Worm (Caenorhabditis elegans) whole organism, midembryonic: Measurements from ENCODE around the gene F58G6.3.

ENCODE experiments used
- T22C8.4 ChIP-seq: fragments of 200-800 bp; sonication (Bioruptor generic); IDR thresholded peaks from 2 replicates; pipeline ENCODE4 v1.3.6; 2022; ENCODE audit warnings: missing genetic modification characterization, missing compliant biosample characterization
- cog-1 ChIP-seq: sonication (generic microtip); optimal IDR thresholded peaks from 2 replicates; lab custom pipeline; 2016; ENCODE audit warnings: missing genetic modification characterization, missing compliant biosample characterization
- flt-1 ChIP-seq: fragments of 200-800 bp; sonication (Bioruptor generic); IDR thresholded peaks from 2 replicates; pipeline ENCODE4 v1.3.6; 2022; ENCODE audit warnings: missing genetic modification characterization, missing compliant biosample characterization
- klf-2 ChIP-seq: fragments of 200-800 bp; sonication (Bioruptor generic); conservative IDR thresholded peaks from 2 replicates; pipeline ENCODE4 v1.3.6; 2022; ENCODE audit warnings: missing genetic modification reagents, missing genetic modification characterization, missing compliant biosample characterization
- med-1 ChIP-seq: sonication (generic microtip); optimal IDR thresholded peaks from 2 replicates; lab custom pipeline; 2017; ENCODE audit warnings: missing genetic modification characterization, mild to moderate bottlenecking, missing compliant biosample characterization, antibody characterized with exemption, missing genetic modification reagents; ENCODE audit not compliant: insufficient read depth
- ref-1 ChIP-seq: fragments of 200-800 bp; sonication (Bioruptor generic); conservative IDR thresholded peaks from 2 replicates; pipeline ENCODE4 v1.3.6; 2022; ENCODE audit warnings: missing genetic modification reagents, missing genetic modification characterization, missing compliant biosample characterization
- tab-1 ChIP-seq: fragments of 200-800 bp; sonication (Bioruptor generic); IDR thresholded peaks from 2 replicates; pipeline ENCODE4 v1.3.6; 2022; ENCODE audit warnings: missing genetic modification characterization, missing compliant biosample characterization
- ztf-23 ChIP-seq: fragments of 200-800 bp; sonication (Bioruptor generic); IDR thresholded peaks from 2 replicates; pipeline ENCODE4 v1.3.6; 2022; ENCODE audit warnings: missing genetic modification reagents, missing genetic modification characterization, missing compliant biosample characterization
- ztf-29 ChIP-seq: fragments of 200-800 bp; sonication (Bioruptor generic); IDR thresholded peaks from 2 replicates; pipeline ENCODE4 v1.3.6; 2022; ENCODE audit warnings: missing genetic modification reagents, missing genetic modification characterization, missing compliant biosample characterization

The F58G6.3 gene

DNA sequence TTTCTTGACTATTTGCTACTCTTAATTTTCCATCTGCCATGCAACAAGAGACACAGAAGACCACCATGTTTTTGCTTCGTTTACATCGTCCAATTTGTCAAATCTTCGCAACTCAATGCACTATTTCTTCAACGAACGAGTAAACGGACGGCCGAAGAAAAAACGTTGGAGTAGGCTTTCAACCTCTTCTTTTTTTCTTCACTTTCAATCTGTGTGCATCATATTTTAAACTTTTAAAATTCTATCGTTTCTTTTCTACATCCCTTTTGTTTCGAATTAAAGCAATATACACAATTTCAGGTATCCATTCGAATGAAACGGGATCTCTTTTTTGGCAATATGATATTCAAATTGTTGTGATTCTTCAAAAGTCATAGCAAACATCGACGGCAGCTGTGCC is 4.4 kb downstream of the F58G6.3 start, which contains the start of gene acc-1:
TSS of gene acc-1 (plus strand) at position 301 of the 400 bp plus-strand sequence.
- no peak for TF ChIP-seq klf-2
- no peak for TF ChIP-seq ztf-29 (GFP tag; lab: Robert Waterston, UW)
- no peak for TF ChIP-seq cog-1
- TF ChIP-seq med-1 (GFP tag; lab: Kevin White, UChicago), result no peak
- no peak for TF ChIP-seq tab-1 (GFP tag; lab: Robert Waterston, UW)
- no peak for TF ChIP-seq flt-1 (GFP tag; lab: Robert Waterston, UW)

DNA sequence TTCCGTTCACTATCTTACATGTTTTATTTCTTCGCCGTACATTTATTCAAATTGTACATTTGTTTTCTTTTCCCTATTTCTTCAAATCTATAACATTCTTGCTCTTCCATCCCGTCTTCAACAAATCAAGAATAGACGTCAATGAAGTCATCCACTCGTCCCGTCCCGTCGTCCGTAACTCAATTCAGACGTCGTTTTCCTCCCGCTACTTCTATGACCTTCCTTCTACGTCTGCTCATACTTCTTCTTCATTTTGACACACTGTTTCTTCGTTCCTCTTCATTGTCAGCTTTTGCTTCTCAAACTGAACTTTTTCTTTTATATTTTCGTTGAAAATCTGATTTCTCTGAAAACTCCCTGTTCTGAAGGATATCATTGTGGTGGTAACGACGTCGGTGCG is 6.7 kb downstream of the F58G6.3 start:
- TF ChIP-seq ztf-23 (GFP tag; lab: Robert Waterston, UW) (no peak), tab-1 (GFP tag; lab: Robert Waterston, UW) (no peak), cog-1 (no peak), ztf-29 (GFP tag; lab: Robert Waterston, UW) (no peak), T22C8.4 (GFP tag; lab: Robert Waterston, UW) (no peak), med-1 (GFP tag; lab: Kevin White, UChicago) (no peak), klf-2 (no peak), flt-1 (GFP tag; lab: Robert Waterston, UW) (no peak), ref-1 (no peak)

ce11 chrIV:9667084-9667483 is 13.7 kb downstream of the F58G6.3 start:
- TF ChIP-seq T22C8.4 (GFP tag; lab: Robert Waterston, UW) (no peak), cog-1 (peak; percentile 17), med-1 (GFP tag; lab: Kevin White, UChicago) (no peak), ref-1 (no peak), ztf-29 (GFP tag; lab: Robert Waterston, UW) (no peak), klf-2 (no peak)

- TF ChIP-seq T22C8.4 (GFP tag; lab: Robert Waterston, UW), result no peak
- TF ChIP-seq cog-1, result no peak
- TF ChIP-seq ztf-23 (GFP tag; lab: Robert Waterston, UW), result no peak
- TF ChIP-seq med-1 (GFP tag; lab: Kevin White, UChicago), result no peak
- no peak for TF ChIP-seq flt-1 (GFP tag; lab: Robert Waterston, UW)
- TF ChIP-seq klf-2, result no peak
- no peak for TF ChIP-seq ref-1
- no peak for TF ChIP-seq tab-1 (GFP tag; lab: Robert Waterston, UW)
- no peak for TF ChIP-seq ztf-29 (GFP tag; lab: Robert Waterston, UW)
These were observed 14.9 kb downstream of the F58G6.3 start for ce11 chrIV:9668103-9668672.

- TF ChIP-seq med-1 (GFP tag; lab: Kevin White, UChicago) (no peak), klf-2 (no peak), cog-1 (no peak), T22C8.4 (GFP tag; lab: Robert Waterston, UW) (no peak), ref-1 (no peak), tab-1 (GFP tag; lab: Robert Waterston, UW) (no peak), ztf-23 (GFP tag; lab: Robert Waterston, UW) (no peak), flt-1 (GFP tag; lab: Robert Waterston, UW) (no peak), ztf-29 (GFP tag; lab: Robert Waterston, UW) (no peak)
These were observed 16.6 kb downstream of the F58G6.3 start for ce11 chrIV:9669969-9670368.

DNA sequence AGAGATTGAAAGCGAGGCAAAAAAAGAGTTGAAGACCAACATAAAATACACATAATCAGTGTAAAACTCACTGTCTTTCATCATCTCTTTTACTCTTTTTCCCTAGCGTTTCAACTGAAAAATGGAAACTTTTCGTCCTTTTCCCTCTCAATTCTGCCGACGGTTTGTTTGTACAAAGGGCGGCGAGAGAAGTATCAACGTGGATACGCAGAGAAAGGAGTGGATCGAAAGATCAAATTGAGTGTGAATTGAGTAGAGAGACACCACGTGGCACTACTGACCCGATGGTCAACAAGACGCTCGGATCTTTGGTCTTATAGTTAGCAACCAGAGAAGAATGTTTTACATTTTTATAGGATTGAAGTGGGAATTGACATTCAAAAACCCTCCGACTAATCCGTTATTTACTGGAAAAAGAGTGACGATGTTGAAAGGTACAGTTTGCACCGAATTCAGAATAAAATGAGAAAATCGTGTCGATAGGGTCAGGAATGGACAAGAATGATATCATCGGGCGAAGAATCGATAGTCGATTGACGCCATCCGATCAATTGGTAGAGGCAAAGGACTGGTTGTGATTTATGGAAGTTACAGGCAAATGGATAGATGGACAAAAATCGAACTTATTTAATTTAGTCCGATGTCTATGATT is 17.8 kb downstream of the F58G6.3 start:
- TF ChIP-seq cog-1 (no peak), tab-1 (GFP tag; lab: Robert Waterston, UW) (no peak), T22C8.4 (GFP tag; lab: Robert Waterston, UW) (no peak), ztf-23 (GFP tag; lab: Robert Waterston, UW) (no peak), ztf-29 (GFP tag; lab: Robert Waterston, UW) (no peak), flt-1 (GFP tag; lab: Robert Waterston, UW) (no peak), med-1 (GFP tag; lab: Kevin White, UChicago) (no peak), klf-2 (no peak), ref-1 (no peak)

- TF ChIP-seq klf-2 (no peak), cog-1 (no peak), flt-1 (GFP tag; lab: Robert Waterston, UW) (no peak), ztf-23 (GFP tag; lab: Robert Waterston, UW) (no peak), T22C8.4 (GFP tag; lab: Robert Waterston, UW) (no peak), med-1 (GFP tag; lab: Kevin White, UChicago) (no peak), ref-1 (no peak), tab-1 (GFP tag; lab: Robert Waterston, UW) (no peak), ztf-29 (GFP tag; lab: Robert Waterston, UW) (no peak)
These were observed 19.1 kb downstream of the F58G6.3 start for ce11 chrIV:9672434-9672833.

DNA sequence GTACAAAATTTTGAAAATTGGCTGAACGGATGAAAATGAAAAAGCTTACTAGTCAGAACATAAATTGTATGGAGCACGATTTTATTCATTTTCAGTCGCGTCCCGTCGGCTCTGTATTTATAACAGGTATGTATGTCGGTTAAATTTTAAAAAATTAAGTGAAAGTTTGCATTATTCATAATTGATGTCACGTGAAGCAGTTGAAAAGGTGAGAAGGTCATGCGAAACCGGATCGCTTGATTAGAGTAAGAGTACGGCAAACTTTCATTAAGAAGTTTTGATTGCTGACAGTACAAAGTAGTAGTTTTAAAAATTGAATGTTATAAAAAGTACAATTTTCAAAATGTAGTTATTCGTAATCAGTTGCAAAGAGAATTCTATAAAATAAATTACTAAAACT is 19.9 kb downstream of the F58G6.3 start:
- no peak for TF ChIP-seq ref-1

ce11 chrIV:9673683-9674336 is 20.5 kb downstream of the F58G6.3 start:
- no peak for TF ChIP-seq tab-1 (GFP tag; lab: Robert Waterston, UW)
- TF ChIP-seq cog-1, result no peak
- TF ChIP-seq T22C8.4 (GFP tag; lab: Robert Waterston, UW), result no peak
- TF ChIP-seq ztf-29 (GFP tag; lab: Robert Waterston, UW), result no peak
- TF ChIP-seq flt-1 (GFP tag; lab: Robert Waterston, UW), result no peak
- TF ChIP-seq ref-1, result no peak
- no peak for TF ChIP-seq klf-2
- TF ChIP-seq ztf-23 (GFP tag; lab: Robert Waterston, UW), result no peak
- TF ChIP-seq med-1 (GFP tag; lab: Kevin White, UChicago), result no peak
